Fruit fly (Drosophila melanogaster) whole organism, prepupa: Measurements from ENCODE around the gene Trf2.

Source experiments
- CG10631 ChIP-seq: fragments of 200-800 bp; sonication (Bioruptor generic); optimal IDR thresholded peaks from 2 replicates; lab custom pipeline; 2016; ENCODE audit warnings: missing biosample characterization, missing genetic modification characterization
- CG10669 ChIP-seq: fragments of 200-800 bp; sonication (Bioruptor generic); optimal IDR thresholded peaks from 3 replicates; lab custom pipeline; 2018; ENCODE audit warnings: missing biosample characterization, mild to moderate bottlenecking, missing genetic modification characterization, moderate library complexity
- CG11294 ChIP-seq: fragments of 200-800 bp; sonication (Bioruptor generic); IDR thresholded peaks from 2 replicates; pipeline ENCODE4 v1.3.6; 2022; ENCODE audit warnings: missing biosample characterization, missing genetic modification characterization
- CG15336 ChIP-seq: fragments of 200-800 bp; sonication (Bioruptor generic); IDR thresholded peaks from 2 replicates; pipeline ENCODE4 v1.3.6; 2022; ENCODE audit warnings: missing biosample characterization, missing genetic modification characterization
- CG1621 ChIP-seq: fragments of 200-800 bp; sonication (Bioruptor generic); optimal IDR thresholded peaks from 3 replicates; lab custom pipeline; 2018; ENCODE audit warnings: missing biosample characterization, mild to moderate bottlenecking, missing genetic modification characterization
- CG16779 ChIP-seq: fragments of 200-800 bp; sonication (Bioruptor generic); optimal IDR thresholded peaks from 3 replicates; lab custom pipeline; 2017; ENCODE audit warnings: missing biosample characterization, mild to moderate bottlenecking, missing genetic modification characterization
- CG3032 ChIP-seq: fragments of 200-800 bp; optimal IDR thresholded peaks from 2 replicates; lab custom pipeline; 2019; ENCODE audit warnings: missing biosample characterization, mild to moderate bottlenecking, missing genetic modification characterization, moderate library complexity
- CG31627 ChIP-seq: fragments of 200-800 bp; sonication (Bioruptor generic); optimal IDR thresholded peaks from 3 replicates; lab custom pipeline; 2016; ENCODE audit warnings: missing biosample characterization, missing genetic modification characterization
- CG32006 ChIP-seq: fragments of 200-800 bp; sonication (Bioruptor generic); optimal IDR thresholded peaks from 3 replicates; lab custom pipeline; 2017; ENCODE audit warnings: missing biosample characterization, mild to moderate bottlenecking, missing genetic modification characterization
- CG6276 ChIP-seq: fragments of 200-800 bp; sonication (Bioruptor generic); optimal IDR thresholded peaks from 2 replicates; lab custom pipeline; 2017; ENCODE audit warnings: missing biosample characterization, mild to moderate bottlenecking, missing genetic modification characterization
- CG6792 ChIP-seq: fragments of 200-800 bp; sonication (Bioruptor generic); optimal IDR thresholded peaks from 3 replicates; lab custom pipeline; 2016; ENCODE audit warnings: missing biosample characterization, missing genetic modification characterization
- CG6808 ChIP-seq: fragments of 200-800 bp; sonication (Bioruptor generic); optimal IDR thresholded peaks from 3 replicates; lab custom pipeline; 2017; ENCODE audit warnings: missing biosample characterization, missing genetic modification characterization, mild to moderate bottlenecking, moderate library complexity, missing genetic modification reagents
- CG6854 ChIP-seq: fragments of 200-800 bp; sonication (Bioruptor generic); optimal IDR thresholded peaks from 2 replicates; lab custom pipeline; 2017; ENCODE audit warnings: missing biosample characterization, mild to moderate bottlenecking, missing genetic modification characterization
- CG7368 ChIP-seq: fragments of 200-800 bp; sonication (Bioruptor generic); optimal IDR thresholded peaks from 3 replicates; lab custom pipeline; 2016; ENCODE audit warnings: missing biosample characterization, missing genetic modification characterization
- CG8319 ChIP-seq: fragments of 200-800 bp; sonication (Bioruptor generic); optimal IDR thresholded peaks from 3 replicates; lab custom pipeline; 2016; ENCODE audit warnings: missing biosample characterization, missing genetic modification characterization
- CG8632 ChIP-seq: fragments of 200-800 bp; sonication (Bioruptor generic); optimal IDR thresholded peaks from 3 replicates; lab custom pipeline; 2016; ENCODE audit warnings: missing biosample characterization, missing genetic modification characterization
- Eip75B ChIP-seq: fragments of 200-800 bp; sonication (Bioruptor generic); optimal IDR thresholded peaks from 3 replicates; lab custom pipeline; 2016; ENCODE audit warnings: missing biosample characterization, missing genetic modification characterization
- Eip78C ChIP-seq: fragments of 200-800 bp; sonication (Bioruptor generic); peaks from one replicate; lab custom pipeline; 2016; ENCODE audit warnings: missing biosample characterization, missing genetic modification characterization
- Ets21C ChIP-seq: fragments of 200-800 bp; sonication (Bioruptor generic); optimal IDR thresholded peaks from 3 replicates; lab custom pipeline; 2016; ENCODE audit warnings: missing biosample characterization, missing genetic modification characterization
- Gug ChIP-seq: fragments of 200-800 bp; sonication (Bioruptor generic); IDR thresholded peaks from 2 replicates; pipeline ENCODE4 v1.3.6; 2022; ENCODE audit warnings: missing biosample characterization, missing genetic modification characterization
- Hr38 ChIP-seq: sonication (Bioruptor generic); optimal IDR thresholded peaks from 2 replicates; lab custom pipeline; 2016; ENCODE audit warnings: missing biosample characterization, missing genetic modification characterization
- Hr39 ChIP-seq: fragments of 200-800 bp; sonication (Bioruptor generic); optimal IDR thresholded peaks from 2 replicates; lab custom pipeline; 2016; ENCODE audit warnings: missing biosample characterization, missing genetic modification characterization
- Hr4 ChIP-seq: fragments of 200-800 bp; sonication (Bioruptor generic); optimal IDR thresholded peaks from 3 replicates; lab custom pipeline; 2016; ENCODE audit warnings: missing biosample characterization, missing genetic modification characterization
- OdsH ChIP-seq: fragments of 200-800 bp; sonication (Bioruptor generic); optimal IDR thresholded peaks from 3 replicates; lab custom pipeline; 2016; ENCODE audit warnings: missing biosample characterization, missing genetic modification characterization
- Sox15 ChIP-seq: fragments of 200-800 bp; sonication (Bioruptor generic); optimal IDR thresholded peaks from 3 replicates; lab custom pipeline; 2016; ENCODE audit warnings: missing biosample characterization, missing genetic modification characterization
- achi ChIP-seq: fragments of 200-800 bp; sonication (Bioruptor generic); optimal IDR thresholded peaks from 3 replicates; lab custom pipeline; 2016; ENCODE audit warnings: missing biosample characterization, missing genetic modification characterization
- acj6 ChIP-seq: fragments of 200-800 bp; sonication (Bioruptor generic); optimal IDR thresholded peaks from 3 replicates; lab custom pipeline; 2016; ENCODE audit warnings: missing biosample characterization, missing genetic modification characterization
- dsx ChIP-seq: fragments of 200-800 bp; optimal IDR thresholded peaks from 3 replicates; lab custom pipeline; 2019; ENCODE audit warnings: missing biosample characterization, mild to moderate bottlenecking, missing genetic modification characterization, moderate library complexity; ENCODE audit not compliant: poor library complexity, severe bottlenecking
- eg ChIP-seq: fragments of 200-800 bp; sonication (Bioruptor generic); IDR thresholded peaks from 3 replicates; pipeline ENCODE4 v1.3.6; 2022; ENCODE audit warnings: missing biosample characterization, missing genetic modification characterization
- esn ChIP-seq: fragments of 200-800 bp; sonication (Bioruptor generic); optimal IDR thresholded peaks from 2 replicates; lab custom pipeline; 2016; ENCODE audit warnings: missing biosample characterization, mild to moderate bottlenecking, missing genetic modification characterization, moderate library complexity
- fd59A ChIP-seq: fragments of 200-800 bp; sonication (Bioruptor generic); optimal IDR thresholded peaks from 2 replicates; lab custom pipeline; 2017; ENCODE audit warnings: missing biosample characterization, mild to moderate bottlenecking, missing genetic modification characterization, missing genetic modification reagents
- fd85E ChIP-seq: fragments of 200-800 bp; sonication (Bioruptor generic); optimal IDR thresholded peaks from 3 replicates; lab custom pipeline; 2016; ENCODE audit warnings: missing biosample characterization, missing genetic modification characterization
- fkh ChIP-seq: fragments of 200-800 bp; sonication (Bioruptor generic); optimal IDR thresholded peaks from 3 replicates; lab custom pipeline; 2017; ENCODE audit warnings: missing biosample characterization, mild to moderate bottlenecking, missing genetic modification characterization, moderate library complexity
- lz ChIP-seq: fragments of 200-800 bp; sonication (Bioruptor generic); optimal IDR thresholded peaks from 3 replicates; lab custom pipeline; 2016; ENCODE audit warnings: missing biosample characterization, missing genetic modification characterization
- net ChIP-seq: fragments of 200-800 bp; sonication (Bioruptor generic); optimal IDR thresholded peaks from 3 replicates; lab custom pipeline; 2016; ENCODE audit warnings: missing biosample characterization, missing genetic modification characterization
- ss ChIP-seq, 2 experiments: fragments of 200-800 bp; sonication (Bioruptor generic); optimal IDR thresholded peaks; 2 replicates in 1 of 2; 3 replicates in 1 of 2; lab custom pipeline; 2017 to 2018; ENCODE audit warnings: mild to moderate bottlenecking in 2 of 2, missing biosample characterization in 2 of 2, missing genetic modification characterization in 2 of 2, moderate library complexity in 1 of 2
- svp ChIP-seq: fragments of 200-800 bp; sonication (Bioruptor generic); peaks from one replicate; lab custom pipeline; 2016; ENCODE audit warnings: missing biosample characterization, missing genetic modification characterization
- vri ChIP-seq: fragments of 200-800 bp; sonication (Bioruptor generic); optimal IDR thresholded peaks from 3 replicates; lab custom pipeline; 2016; ENCODE audit warnings: missing biosample characterization, mild to moderate bottlenecking, missing genetic modification characterization

Trf2 gene

DNA sequence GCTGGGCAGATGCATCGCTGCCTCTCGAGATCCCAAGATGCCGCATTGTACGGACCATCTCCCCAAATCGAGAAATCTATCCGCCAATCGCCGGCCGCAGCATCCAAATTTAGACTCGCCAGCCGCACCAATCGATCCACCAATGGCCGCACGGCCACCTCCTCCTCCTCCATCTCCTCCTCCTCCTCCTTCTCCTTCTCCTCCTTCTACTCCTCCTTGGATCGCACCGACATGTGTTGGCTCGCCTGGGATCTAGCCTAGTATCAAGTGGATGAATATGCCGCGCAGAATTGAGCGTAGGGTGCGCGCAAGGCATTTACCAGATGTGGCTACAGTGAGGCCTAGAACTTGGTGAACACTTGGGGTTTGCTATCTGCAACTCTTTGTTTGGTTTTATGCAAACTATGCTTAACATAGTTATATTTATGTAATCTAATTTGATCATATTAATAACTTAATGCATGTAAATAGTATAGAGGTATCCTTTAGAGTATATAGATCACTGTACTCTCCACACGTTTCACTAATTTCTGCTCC, 46.0 kb downstream of the Trf2 start, which contains the start of gene org-1 (continued):
- peak; percentile 49 for TF ChIP-seq Ets21C (GFP tag; lab: Kevin White, UChicago)
- TF ChIP-seq CG31627 (GFP tag; lab: Kevin White, UChicago) = peak; percentile 63
- TF ChIP-seq Hr39 (GFP tag; lab: Kevin White, UChicago) = peak; percentile 60
- TF ChIP-seq fd59A (GFP tag; lab: Kevin White, UChicago) = peak; percentile 92
- TF ChIP-seq CG3032 (tag; lab: Kevin White, UChicago) = peak; percentile 93
- peak; percentile 90 for TF ChIP-seq acj6 (GFP tag; lab: Kevin White, UChicago)
- peak; percentile 89 for TF ChIP-seq Hr4 (GFP tag; lab: Kevin White, UChicago)
- TF ChIP-seq CG1621 (tag; lab: Kevin White, UChicago) = peak; percentile 91
- TF ChIP-seq achi (GFP tag; lab: Kevin White, UChicago) = peak; percentile 89

DNA sequence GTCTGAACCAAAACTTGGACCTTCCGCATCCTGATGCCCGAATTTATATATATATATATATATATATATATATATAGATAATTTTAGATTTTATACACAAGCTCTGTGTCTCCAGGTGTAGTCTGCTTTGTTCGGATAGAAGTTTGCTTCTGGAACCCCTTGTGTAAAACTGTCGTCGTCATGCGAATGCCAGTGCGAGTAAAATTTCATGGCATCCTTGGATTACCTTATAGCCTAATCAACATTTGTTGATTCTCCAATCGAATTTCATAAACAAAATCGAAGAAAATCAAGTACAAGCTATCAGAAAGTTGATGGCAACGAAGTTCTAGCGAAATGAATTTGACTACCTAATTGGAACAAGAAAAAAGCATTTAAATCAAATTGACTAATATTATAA, 48.5 kb downstream of the Trf2 start, which contains the start of gene CG32713:
Gene CG32713, minus strand, starts transcription at position 101 of the 400 bp plus-strand sequence.
- TF ChIP-seq CG31627 (GFP tag; lab: Kevin White, UChicago) (no peak), CG7368 (GFP tag; lab: Kevin White, UChicago) (no peak), CG3032 (tag; lab: Kevin White, UChicago) (no peak), fd85E (no peak), CG6808 (GFP tag; lab: Kevin White, UChicago) (no peak), CG11294 (no peak), achi (GFP tag; lab: Kevin White, UChicago) (no peak), Hr38 (no peak), CG16779 (tag; lab: Kevin White, UChicago) (no peak), lz (GFP tag; lab: Kevin White, UChicago) (no peak), CG10631 (GFP tag; lab: Kevin White, UChicago) (no peak), Eip75B (GFP tag; lab: Kevin White, UChicago) (no peak), OdsH (GFP tag; lab: Kevin White, UChicago) (no peak), CG1621 (tag; lab: Kevin White, UChicago) (no peak), net (no peak), CG15336 (GFP tag; lab: Robert Waterston, UW) (no peak), CG8319 (GFP tag; lab: Kevin White, UChicago) (no peak), CG6854 (GFP tag; lab: Kevin White, UChicago) (no peak), CG6276 (no peak), dsx (GFP tag; lab: Kevin White, UChicago) (no peak)

DNA sequence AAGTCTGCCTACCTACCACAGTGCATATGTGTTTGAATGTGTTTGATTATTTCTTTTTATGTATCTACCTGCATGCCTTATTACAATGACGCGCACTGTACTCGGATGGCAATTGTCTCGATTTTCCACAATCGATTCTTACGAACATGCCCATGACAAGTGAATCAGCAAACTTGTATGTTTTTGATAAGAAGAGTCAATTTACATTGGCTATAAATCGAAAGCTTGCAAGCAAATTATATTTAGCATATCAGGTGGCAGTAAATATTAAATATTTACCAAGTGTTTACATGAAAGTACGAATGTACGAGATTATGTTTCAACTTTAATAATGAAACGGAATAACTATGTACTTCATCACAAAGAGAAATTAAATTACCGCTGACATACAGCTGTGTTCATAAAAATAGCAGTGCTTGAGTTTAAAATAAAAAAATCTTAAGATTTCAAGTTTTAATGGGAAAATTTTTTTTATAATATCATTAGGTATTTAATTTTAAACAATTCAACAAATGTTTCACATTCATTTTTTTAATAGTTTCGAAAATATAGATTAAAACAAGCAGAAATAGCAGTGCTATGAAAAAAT, 50.5 kb downstream of the Trf2 start:
- TF ChIP-seq vri (GFP tag; lab: Kevin White, UChicago) (peak; percentile 49), svp (GFP tag; lab: Kevin White, UChicago) (peak; percentile 60), dsx (GFP tag; lab: Kevin White, UChicago) (no peak), CG10631 (GFP tag; lab: Kevin White, UChicago) (no peak), CG6808 (GFP tag; lab: Kevin White, UChicago) (peak; percentile 33), CG8632 (GFP tag; lab: Kevin White, UChicago) (no peak), ss (GFP tag; optimal IDR thresholded peaks at IDR 0.05; lab: Kevin White, UChicago) (peak; percentile 11 to 55), Eip78C (GFP tag; lab: Kevin White, UChicago) (peak; percentile 65), Sox15 (no peak), CG10669 (GFP tag; lab: Kevin White, UChicago) (peak; percentile 15)

DNA sequence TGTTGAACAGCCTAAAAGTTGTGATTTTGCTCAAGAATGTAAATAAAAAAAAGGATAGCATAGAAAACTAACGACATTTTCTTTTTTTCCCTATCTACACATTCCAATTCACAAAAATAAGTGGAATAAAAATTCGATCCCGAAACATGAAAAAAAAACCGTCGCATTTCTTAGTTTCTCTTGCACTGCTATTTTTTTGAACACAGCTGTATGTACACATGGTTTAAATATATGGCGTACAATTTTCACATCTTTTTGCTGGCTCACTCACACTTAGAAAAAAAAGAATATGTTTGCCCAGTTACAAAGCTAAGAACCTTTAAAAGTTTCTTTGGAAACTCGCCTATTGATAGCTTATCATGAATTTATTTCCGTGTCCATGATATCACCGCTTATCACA, 51.2 kb downstream of the Trf2 start:
- TF ChIP-seq Gug = no peak
- TF ChIP-seq CG10631 (GFP tag; lab: Kevin White, UChicago) = no peak
- no peak for TF ChIP-seq fd85E
- no peak for TF ChIP-seq CG3032 (tag; lab: Kevin White, UChicago)
- TF ChIP-seq CG31627 (GFP tag; lab: Kevin White, UChicago) = peak; percentile 2
- no peak for TF ChIP-seq Eip75B (GFP tag; lab: Kevin White, UChicago)
- TF ChIP-seq CG6792 (GFP tag; lab: Kevin White, UChicago) = no peak
- TF ChIP-seq eg = no peak
- no peak for TF ChIP-seq CG6808 (GFP tag; lab: Kevin White, UChicago)
- TF ChIP-seq CG32006 (GFP tag; lab: Kevin White, UChicago) = no peak
- no peak for TF ChIP-seq Hr39 (GFP tag; lab: Kevin White, UChicago)
- peak; percentile 64 for TF ChIP-seq svp (GFP tag; lab: Kevin White, UChicago)
- TF ChIP-seq fkh = no peak
- TF ChIP-seq lz (GFP tag; lab: Kevin White, UChicago) = no peak
- TF ChIP-seq CG7368 (GFP tag; lab: Kevin White, UChicago) = no peak
- TF ChIP-seq esn (GFP tag; lab: Kevin White, UChicago) = peak; percentile 19
